Worm (Caenorhabditis elegans) whole organism, L4 larva: ENCODE data around the gene F10E7.2.

Experiments used
- T26A8.4 ChIP-seq: fragments of 200-800 bp; sonication (Bioruptor generic); IDR thresholded peaks from 2 replicates; pipeline ENCODE4 v1.3.6; 2022; ENCODE audit warnings: missing genetic modification characterization, missing compliant biosample characterization
- Y48G9A.11 ChIP-seq: fragments of 200-800 bp; sonication (Bioruptor generic); IDR thresholded peaks from 2 replicates; pipeline ENCODE4 v1.3.6; 2022; ENCODE audit warnings: missing genetic modification reagents, missing genetic modification characterization, missing compliant biosample characterization
- Y75B8A.6 ChIP-seq: fragments of 200-800 bp; sonication (Bioruptor generic); IDR thresholded peaks from 2 replicates; pipeline ENCODE4 v1.3.6; 2022; ENCODE audit warnings: missing genetic modification reagents, missing genetic modification characterization, missing compliant biosample characterization
- aha-1 ChIP-seq: fragments of 150-350 bp; peaks from one replicate; lab custom pipeline; 2014; ENCODE audit warnings: missing biosample characterization, missing genetic modification characterization
- aly-2 ChIP-seq: sonication (generic microtip); optimal IDR thresholded peaks from 2 replicates; lab custom pipeline; 2018; ENCODE audit warnings: missing biosample characterization, missing genetic modification characterization
- ama-1 ChIP-seq: fragments of 150-350 bp; optimal IDR thresholded peaks from 2 replicates; lab custom pipeline; 2014; ENCODE audit warnings: inconsistent platforms, mixed read lengths
- ceh-62 ChIP-seq: sonication (generic microtip); optimal IDR thresholded peaks from 2 replicates; lab custom pipeline; 2017; ENCODE audit warnings: missing biosample characterization, missing genetic modification characterization
- daf-12 ChIP-seq: fragments of 150-350 bp; optimal IDR thresholded peaks from 2 replicates; lab custom pipeline; 2014; ENCODE audit warnings: missing biosample characterization, missing genetic modification reagents, missing genetic modification characterization
- daf-16 ChIP-seq, 3 experiments: sonication (generic microtip); optimal IDR thresholded peaks; 2 replicates each; lab custom pipeline; 2016 to 2017; ENCODE audit warnings: missing genetic modification characterization in 3 of 3, missing genetic modification reagents in 3 of 3, mild to moderate bottlenecking in 2 of 3, missing compliant biosample characterization in 2 of 3, missing biosample characterization in 1 of 3, moderate library complexity in 1 of 3
- fos-1 ChIP-seq: fragments of 150-350 bp; optimal IDR thresholded peaks from 2 replicates; lab custom pipeline; 2014; ENCODE audit warnings: missing biosample characterization, missing genetic modification characterization
- gei-8 ChIP-seq: fragments of 200-800 bp; sonication (Bioruptor generic); optimal IDR thresholded peaks from 2 replicates; lab custom pipeline; 2018; ENCODE audit warnings: mild to moderate bottlenecking, missing genetic modification characterization, missing compliant biosample characterization
- hif-1 ChIP-seq, 2 experiments: sonication (generic microtip); optimal IDR thresholded peaks; 2 replicates each; lab custom pipeline; 2016 to 2017; ENCODE audit warnings: missing compliant biosample characterization in 2 of 2, missing genetic modification characterization in 2 of 2, missing genetic modification reagents in 2 of 2, missing genotype in 2 of 2, mild to moderate bottlenecking in 1 of 2
- hlh-30 ChIP-seq: sonication (generic microtip); optimal IDR thresholded peaks from 2 replicates; lab custom pipeline; 2017; ENCODE audit warnings: antibody characterized with exemption, mild to moderate bottlenecking, missing genetic modification characterization, missing compliant biosample characterization; ENCODE audit not compliant: insufficient read depth
- lin-15B ChIP-seq: fragments of 150-350 bp; sonication (generic microtip); optimal IDR thresholded peaks from 3 replicates; lab custom pipeline; 2014; ENCODE audit warnings: missing biosample characterization, missing genetic modification characterization
- lin-38 ChIP-seq: fragments of 200-800 bp; sonication (Bioruptor generic); IDR thresholded peaks from 2 replicates; pipeline ENCODE4 v1.3.6; 2022; ENCODE audit warnings: missing genetic modification reagents, missing genetic modification characterization, missing compliant biosample characterization
- lir-3 ChIP-seq: sonication (generic microtip); optimal IDR thresholded peaks from 2 replicates; lab custom pipeline; 2016; ENCODE audit warnings: mild to moderate bottlenecking, missing genetic modification characterization, missing compliant biosample characterization
- lsy-2 ChIP-seq, 2 experiments: fragments of 150-350 bp in 1 of 2; sonication (generic microtip) in 1 of 2; optimal IDR thresholded peaks; 2 replicates each; lab custom pipeline; 2014 to 2017; ENCODE audit warnings: missing biosample characterization in 2 of 2, missing genetic modification characterization in 2 of 2
- madf-9 ChIP-seq: fragments of 200-800 bp; sonication (Bioruptor generic); conservative IDR thresholded peaks from 2 replicates; pipeline ENCODE4 v1.3.6; 2022; ENCODE audit warnings: missing genetic modification reagents, missing genetic modification characterization, missing compliant biosample characterization
- mdt-29 ChIP-seq: fragments of 200-800 bp; sonication (Bioruptor generic); IDR thresholded peaks from 2 replicates; pipeline ENCODE4 v1.3.6; 2022; ENCODE audit warnings: missing genetic modification reagents, missing genetic modification characterization, missing compliant biosample characterization
- nhr-28 ChIP-seq: fragments of 150-350 bp; optimal IDR thresholded peaks from 2 replicates; lab custom pipeline; 2014; ENCODE audit warnings: missing biosample characterization, missing genetic modification characterization
- nhr-48 ChIP-seq: sonication (generic microtip); optimal IDR thresholded peaks from 2 replicates; lab custom pipeline; 2016; ENCODE audit warnings: mild to moderate bottlenecking, missing genetic modification characterization, missing compliant biosample characterization
- php-3 ChIP-seq: fragments of 200-800 bp; sonication (Bioruptor generic); IDR thresholded peaks from 2 replicates; pipeline ENCODE4 v1.3.6; 2022; ENCODE audit warnings: missing genetic modification reagents, missing genetic modification characterization, missing compliant biosample characterization
- pqm-1 ChIP-seq: sonication (generic microtip); optimal IDR thresholded peaks from 2 replicates; lab custom pipeline; 2017; ENCODE audit warnings: missing biosample characterization, missing genetic modification characterization
- rbr-2 ChIP-seq: sonication (generic microtip); optimal IDR thresholded peaks from 2 replicates; lab custom pipeline; 2016; ENCODE audit warnings: missing genotype, missing genetic modification characterization, missing compliant biosample characterization
- unc-130 ChIP-seq: sonication (generic microtip); optimal IDR thresholded peaks from 2 replicates; lab custom pipeline; 2016; ENCODE audit warnings: missing genetic modification reagents, missing genetic modification characterization, missing compliant biosample characterization
- unc-62 ChIP-seq, 3 experiments: fragments of 150-350 bp in 1 of 3; sonication (generic microtip); optimal IDR thresholded peaks in 2 of 3; peaks in 1 of 3; 1 replicate in 1 of 3; 2 replicates in 2 of 3; lab custom pipeline; 2014 to 2017; ENCODE audit warnings: missing biosample characterization in 3 of 3, missing genetic modification characterization in 3 of 3, missing genetic modification reagents in 3 of 3, missing genotype in 1 of 3
- vab-7 ChIP-seq: fragments of 200-800 bp; sonication (Bioruptor generic); IDR thresholded peaks from 2 replicates; pipeline ENCODE4 v1.3.6; 2022; ENCODE audit warnings: missing genetic modification reagents, missing genetic modification characterization, missing compliant biosample characterization
- zfp-2 ChIP-seq: sonication (generic microtip); optimal IDR thresholded peaks from 2 replicates; lab custom pipeline; 2016; ENCODE audit warnings: mild to moderate bottlenecking, missing genetic modification characterization, missing compliant biosample characterization

F10E7.2 gene

DNA sequence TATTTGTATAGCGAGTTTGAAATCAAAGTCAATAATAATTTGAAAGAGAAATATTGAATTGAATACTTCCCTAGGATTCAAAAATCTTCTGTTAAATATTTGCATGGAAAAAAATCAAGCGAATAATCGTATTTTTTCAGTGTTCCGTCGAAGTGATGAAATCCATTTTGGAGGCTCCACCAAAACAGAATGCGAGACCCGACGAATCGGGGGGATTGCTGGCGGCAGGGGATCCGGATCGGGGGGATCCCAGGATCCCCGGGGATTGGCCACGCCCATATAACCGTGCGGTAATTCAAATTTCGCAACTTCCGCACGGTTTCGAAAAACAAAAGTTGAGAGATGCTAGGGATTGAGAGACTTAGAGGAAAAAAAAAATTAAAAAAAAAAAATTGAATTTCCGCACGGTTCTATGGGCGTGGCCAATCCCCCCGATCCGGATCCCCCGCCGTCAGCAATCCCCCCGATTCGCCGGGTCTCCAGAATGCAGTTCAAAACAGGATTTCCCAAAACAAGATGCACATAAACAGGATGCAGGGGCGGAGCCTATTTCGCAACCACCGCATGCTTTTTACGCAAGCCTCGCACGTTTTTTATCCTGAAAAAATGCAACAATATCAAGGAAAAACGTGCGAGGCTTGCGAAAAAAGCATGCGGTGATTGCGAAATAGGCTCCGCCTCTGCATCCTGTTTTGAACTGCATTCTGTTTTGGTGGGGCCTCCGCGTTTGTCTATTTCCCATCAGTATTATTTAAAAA lies 798 bp downstream of the F10E7.2 start, which contains the start of gene F10E7.11 (continued):
- TF ChIP-seq nhr-48 (tag; lab: Kevin White, UChicago) (no peak), zfp-2 (tag; lab: Kevin White, UChicago) (no peak), pqm-1 (tag; lab: Kevin White, UChicago) (no peak), lin-15B (tag; lab: Kevin White, UChicago) (no peak), aly-2 (no peak), mdt-29 (GFP tag; lab: Robert Waterston, UW) (0 out of 2 replicates have a peak, but pooled peaks have one; percentile 14), php-3 (no peak), vab-7 (GFP tag; lab: Robert Waterston, UW) (peak; percentile 56; the same call in 1 of the 2 replicates), Y48G9A.11 (GFP tag; lab: Robert Waterston, UW) (0 out of 2 replicates have a peak, but pooled peaks have one; percentile 26)

DNA sequence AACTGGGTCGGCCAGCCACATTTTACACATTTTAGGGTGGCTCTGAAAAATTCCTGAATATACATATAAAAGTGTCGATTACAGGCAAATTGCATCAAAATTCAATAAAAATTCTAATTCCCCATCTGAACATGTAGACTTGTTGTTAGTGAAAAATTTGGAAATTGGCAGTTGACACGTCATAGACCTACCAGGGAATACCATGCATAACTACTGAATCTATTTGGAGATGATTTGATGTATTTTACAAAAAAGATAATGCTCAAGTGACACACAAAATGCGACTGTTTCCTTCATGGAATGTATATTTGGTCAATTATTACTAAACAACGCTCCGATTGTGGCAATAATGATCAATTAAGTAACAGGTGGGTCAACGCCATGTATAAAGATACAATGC lies 4.4 kb downstream of the F10E7.2 start, which contains the start of gene F10E7.1:
Gene F10E7.1, plus strand, starts transcription at position 301 of the 400 bp plus-strand sequence.
- TF ChIP-seq gei-8 (GFP tag; lab: Kevin White, UChicago) = no peak
- TF ChIP-seq madf-9 (GFP tag; lab: Robert Waterston, UW) = no peak
- no peak for TF ChIP-seq T26A8.4
- peak in 1 of 2 experiments; percentile 49 for TF ChIP-seq unc-62 (GFP tag; optimal IDR thresholded peaks at IDR 0.05 in 1 of 2; lab: Kevin White, UChicago)
- TF ChIP-seq unc-62 (tag; optimal IDR thresholded peaks at IDR 0.05; lab: Kevin White, UChicago) = no peak

DNA sequence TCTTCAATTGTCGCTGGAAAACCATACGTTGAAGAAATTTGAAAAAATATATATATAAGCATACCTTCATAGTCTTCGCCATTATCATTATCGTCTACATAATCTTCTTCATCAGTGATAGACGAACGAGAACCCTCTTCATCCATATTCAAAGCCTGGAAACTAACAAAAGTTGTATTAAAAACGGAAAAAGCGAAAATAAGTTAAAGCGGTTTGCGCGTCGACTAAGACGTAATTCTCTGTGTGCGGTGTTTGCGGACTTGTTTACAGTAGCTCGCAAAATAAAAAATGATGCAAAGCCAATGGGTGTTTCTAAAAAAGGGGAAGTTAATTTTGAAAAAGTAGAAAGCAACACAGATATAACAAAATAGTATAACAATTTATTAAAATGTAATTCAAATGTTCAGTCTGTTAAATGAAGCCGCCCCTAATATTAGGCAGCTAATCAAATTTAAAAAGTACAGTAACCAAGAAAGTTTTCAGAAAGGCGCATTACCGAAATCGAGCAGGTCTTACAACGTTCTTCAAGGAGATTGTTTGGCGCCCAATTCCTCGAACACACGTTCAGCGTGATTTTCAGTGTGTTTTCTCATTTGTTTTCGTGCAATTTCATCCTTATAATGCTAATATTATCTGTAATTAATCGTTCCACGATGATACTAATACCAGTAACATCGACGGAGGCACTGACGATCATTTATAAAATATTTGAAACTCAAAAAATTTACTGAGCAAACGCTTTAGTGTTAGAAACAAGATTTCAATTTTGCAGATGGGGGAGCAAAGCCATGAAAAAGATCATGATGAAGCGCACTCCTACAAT lies 10.0 kb downstream of the F10E7.2 start, which contains the start of the genes T07F8.4 and gld-3:
Gene T07F8.4, minus strand, starts transcription at position 162 of the 823 bp plus-strand sequence.
Gene gld-3, plus strand, starts transcription at position 773 of the 823 bp plus-strand sequence.
- TF ChIP-seq unc-130 (peak; percentile 23), lsy-2 (tag; optimal IDR thresholded peaks at IDR 0.05; lab: Kevin White, UChicago) (peak in 1 of 2 experiments; percentile 96), daf-16 (GFP tag; optimal IDR thresholded peaks at IDR 0.05; lab: Kevin White, UChicago) (no peak), daf-16 (tag; optimal IDR thresholded peaks at IDR 0.05; lab: Kevin White, UChicago) (peak; percentile 74), ceh-62 (tag; lab: Kevin White, UChicago) (no peak), unc-62 (GFP tag; optimal IDR thresholded peaks at IDR 0.05 in 1 of 2; lab: Kevin White, UChicago) (peak in 1 of 2 experiments; percentile 55), unc-62 (tag; optimal IDR thresholded peaks at IDR 0.05; lab: Kevin White, UChicago) (no peak), hif-1 (tag; optimal IDR thresholded peaks at IDR 0.05; lab: Kevin White, UChicago) (no peak), lin-38 (GFP tag; lab: Robert Waterston, UW) (peak; percentile 43), aha-1 (tag; lab: Kevin White, UChicago) (no peak)
- TF ChIP-seq, all 104 proteins: peak for 5

DNA sequence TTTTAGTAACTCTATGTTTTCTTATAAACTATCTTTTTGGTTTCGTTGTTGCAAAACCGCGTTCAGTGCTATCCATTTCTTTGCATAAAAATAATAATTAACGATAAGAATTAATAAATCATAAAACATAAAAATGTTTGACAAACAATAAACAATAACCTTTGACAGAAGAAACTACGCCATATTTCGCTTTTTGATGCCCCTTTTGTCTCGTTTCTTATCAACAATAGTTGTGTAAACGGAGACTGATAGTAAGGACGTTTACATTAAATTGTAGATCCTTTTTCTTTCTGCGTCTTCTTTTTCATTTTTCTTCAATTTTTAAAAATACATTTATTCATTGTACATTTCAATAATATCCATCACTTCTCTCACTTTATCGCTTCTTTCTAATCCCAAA lies 17.0 kb downstream of the F10E7.2 start:
- TF ChIP-seq hif-1 (tag; optimal IDR thresholded peaks at IDR 0.05; lab: Kevin White, UChicago) = no peak
- peak; percentile 65 for TF ChIP-seq php-3
- TF ChIP-seq lir-3 (tag; lab: Kevin White, UChicago) = no peak
- no peak for TF ChIP-seq hlh-30 (tag; lab: Kevin White, UChicago)
- TF ChIP-seq ama-1 (lab: Kevin White, UChicago) = no peak
- peak; percentile 86 for TF ChIP-seq pqm-1 (tag; lab: Kevin White, UChicago)
- no peak for TF ChIP-seq fos-1 (tag; lab: Kevin White, UChicago)
- TF ChIP-seq nhr-28 (tag; lab: Kevin White, UChicago) = peak; percentile 60
- TF ChIP-seq daf-16 (GFP tag; optimal IDR thresholded peaks at IDR 0.05; lab: Kevin White, UChicago) = no peak
- peak; percentile 92 for TF ChIP-seq daf-16 (tag; optimal IDR thresholded peaks at IDR 0.05; lab: Kevin White, UChicago)
- no peak for TF ChIP-seq Y75B8A.6 (GFP tag; lab: Robert Waterston, UW)
- TF ChIP-seq unc-62 (GFP tag; optimal IDR thresholded peaks at IDR 0.05 in 1 of 2; lab: Kevin White, UChicago) = peak in 1 of 2 experiments; percentile 53
- no peak for TF ChIP-seq unc-62 (tag; optimal IDR thresholded peaks at IDR 0.05; lab: Kevin White, UChicago)

- TF ChIP-seq vab-7 (GFP tag; lab: Robert Waterston, UW) = no peak
- TF ChIP-seq unc-130 = no peak
- no peak for TF ChIP-seq rbr-2 (tag; lab: Kevin White, UChicago)
- no peak for TF ChIP-seq daf-12 (tag; lab: Kevin White, UChicago)
Measured at ce11 chrII:7144307-7144706, 22.3 kb downstream of the F10E7.2 start, which contains the start of gene npr-31. npr-31 (plus strand) TSS chrII:7144607.
